Worm (Caenorhabditis elegans) whole organism, young adult: ENCODE data around the gene hsp-16.41.

Source experiments
- F52B5.7 ChIP-seq: sonication (generic microtip); optimal IDR thresholded peaks from 2 replicates; lab custom pipeline; 2016; ENCODE audit warnings: mild to moderate bottlenecking, missing genetic modification characterization, missing compliant biosample characterization
- F55B11.4 ChIP-seq: sonication (generic microtip); optimal IDR thresholded peaks from 2 replicates; lab custom pipeline; 2016; ENCODE audit warnings: missing compliant biosample characterization, missing genetic modification characterization, borderline replicate concordance; ENCODE audit not compliant: insufficient read depth
- Y53F4B.3 ChIP-seq: fragments of 200-800 bp; sonication (Bioruptor generic); IDR thresholded peaks from 2 replicates; pipeline ENCODE4 v1.3.6; 2022; ENCODE audit warnings: missing genetic modification reagents, missing genetic modification characterization, missing compliant biosample characterization
- Y95B8A.8 ChIP-seq: fragments of 200-800 bp; sonication (Bioruptor generic); IDR thresholded peaks from 2 replicates; pipeline ENCODE4 v1.3.6; 2022; ENCODE audit warnings: missing genetic modification reagents, missing genetic modification characterization, missing compliant biosample characterization
- dpff-1 ChIP-seq: sonication (generic microtip); optimal IDR thresholded peaks from 2 replicates; lab custom pipeline; 2017; ENCODE audit warnings: mild to moderate bottlenecking, missing genetic modification characterization, missing compliant biosample characterization
- dpl-1 ChIP-seq: fragments of 150-350 bp; optimal IDR thresholded peaks from 2 replicates; lab custom pipeline; 2014; ENCODE audit warnings: missing biosample characterization, missing genetic modification reagents, missing genetic modification characterization
- efl-1 ChIP-seq: fragments of 150-350 bp; optimal IDR thresholded peaks from 2 replicates; lab custom pipeline; 2014; ENCODE audit warnings: missing biosample characterization, missing genetic modification reagents, missing genetic modification characterization
- hmg-20 ChIP-seq: fragments of 200-800 bp; sonication (Bioruptor generic); IDR thresholded peaks from 2 replicates; pipeline ENCODE4 v1.3.6; 2022; ENCODE audit warnings: missing genetic modification reagents, missing genetic modification characterization, missing compliant biosample characterization
- mxl-1 ChIP-seq: sonication (generic microtip); optimal IDR thresholded peaks from 2 replicates; lab custom pipeline; 2016; ENCODE audit warnings: missing genetic modification characterization, missing compliant biosample characterization
- nfya-1 ChIP-seq: sonication (generic microtip); optimal IDR thresholded peaks from 2 replicates; lab custom pipeline; 2017; ENCODE audit warnings: antibody characterized with exemption, missing compliant biosample characterization, missing genetic modification characterization, borderline replicate concordance; ENCODE audit not compliant: insufficient read depth
- pha-4 ChIP-seq: fragments of 150-350 bp; sonication (generic microtip); optimal IDR thresholded peaks from 2 replicates; lab custom pipeline; 2014; ENCODE audit warnings: missing biosample characterization, missing genetic modification reagents, missing genetic modification characterization
- unc-62 ChIP-seq: fragments of 150-350 bp; optimal IDR thresholded peaks from 2 replicates; lab custom pipeline; 2014; ENCODE audit warnings: missing biosample characterization, missing genetic modification reagents, missing genetic modification characterization

DNA sequence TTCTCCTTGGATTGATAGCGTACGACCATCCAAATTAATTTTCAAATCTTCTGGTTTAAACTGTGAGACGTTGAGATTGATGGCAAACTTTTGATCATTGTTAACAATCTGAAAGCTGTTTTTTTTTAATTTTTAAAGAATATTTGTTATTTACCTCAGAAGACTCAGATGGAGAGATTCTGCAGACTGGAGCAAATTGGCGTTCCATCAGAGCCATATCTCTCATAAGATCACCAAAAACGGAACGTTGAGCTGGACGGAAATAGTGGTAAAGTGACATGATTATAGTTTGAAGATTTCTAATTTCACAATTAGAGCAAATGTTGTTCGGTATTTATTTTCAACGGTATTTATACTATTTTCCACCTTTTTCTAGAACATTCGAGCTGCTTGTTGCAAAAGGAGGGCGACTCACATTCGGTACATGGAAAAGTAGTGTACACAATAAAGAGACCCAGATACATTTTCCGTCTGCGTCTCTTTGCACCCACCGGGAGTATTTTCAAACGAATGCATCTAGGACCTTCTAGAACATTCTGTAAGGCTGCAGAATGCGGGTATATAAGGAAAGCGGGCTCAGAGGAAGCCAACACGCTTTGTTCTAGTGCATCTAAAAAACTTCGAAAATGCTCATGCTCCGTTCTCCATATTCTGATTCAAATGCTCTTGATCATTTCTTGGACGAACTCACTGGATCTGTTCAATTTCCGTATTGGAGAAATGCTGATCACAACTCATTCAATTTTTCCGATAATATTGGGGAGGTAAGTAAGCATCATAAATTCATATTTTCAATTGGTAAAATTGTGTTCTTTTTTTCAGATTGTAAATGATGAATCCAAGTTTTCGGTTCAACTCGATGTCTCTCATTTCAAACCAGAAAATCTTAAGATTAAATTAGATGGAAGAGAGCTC lies at the start of gene hsp-16.41, which contains the start of gene hsp-16.2:
- TF ChIP-seq dpff-1: no peak
- TF ChIP-seq F52B5.7: no peak
- no peak for TF ChIP-seq dpl-1 (GFP tag; lab: Kevin White, UChicago)
- no peak for TF ChIP-seq mxl-1 (tag; lab: Kevin White, UChicago)
- TF ChIP-seq unc-62 (GFP tag; lab: Kevin White, UChicago): no peak
- TF ChIP-seq F55B11.4 (tag; lab: Kevin White, UChicago): no peak
- TF ChIP-seq efl-1: no peak
- TF ChIP-seq Y53F4B.3 (GFP tag; lab: Robert Waterston, UW): no peak
- no peak for TF ChIP-seq hmg-20 (GFP tag; lab: Robert Waterston, UW)
- TF ChIP-seq Y95B8A.8: 0 out of 2 replicates have a peak, but pooled peaks have one; percentile 35
- no peak for TF ChIP-seq nfya-1
- no peak for TF ChIP-seq pha-4 (tag; lab: Kevin White, UChicago)
